Worm (Caenorhabditis elegans): Measurements from ENCODE around the gene unc-104.
A peak's percentile ranks its signal among the peaks of the same experiment; 100 is the strongest.
"Not testable (repeated sequence)": the region's sequence is repeated elsewhere in the genome, so short reads cannot be mapped to it uniquely, and the experiment has no call there.

The unc-104 gene

DNA sequence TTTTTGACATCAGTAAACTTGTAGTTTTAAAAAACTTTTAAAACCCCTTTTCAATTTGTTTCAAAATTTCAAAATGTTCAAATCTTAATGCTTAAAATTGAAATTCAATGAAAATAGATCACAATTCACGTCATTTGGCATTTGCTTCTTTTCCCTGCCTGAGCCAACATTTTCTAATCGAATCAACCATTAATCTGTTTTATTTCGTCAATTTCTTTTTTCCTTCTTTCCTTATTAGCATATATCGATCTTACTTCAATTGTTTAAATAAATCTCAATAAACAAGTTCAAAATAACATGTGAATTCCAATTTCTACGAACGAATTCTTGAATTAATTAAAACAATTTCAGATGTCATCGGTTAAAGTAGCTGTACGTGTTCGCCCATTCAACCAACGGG lies 796 bp downstream of the unc-104 start:
- TF ChIP-seq mep-1 (tag; optimal IDR thresholded peaks at IDR 0.05) (peak; percentile 4), ceh-8 (GFP tag; optimal IDR thresholded peaks at IDR 0.05) (peak; percentile 77), ces-1 (GFP tag; optimal IDR thresholded peaks at IDR 0.05) (no peak), unc-30 (tag; optimal IDR thresholded peaks at IDR 0.05) (no peak), ceh-90 (tag; optimal IDR thresholded peaks at IDR 0.05) (no peak), ceh-63 (GFP tag; optimal IDR thresholded peaks at IDR 0.05) (peak; percentile 61), aly-2 (tag; optimal IDR thresholded peaks at IDR 0.05) (no peak), lin-39 (tag; optimal IDR thresholded peaks at IDR 0.05) (no peak), lin-15B (tag; optimal IDR thresholded peaks at IDR 0.05) (no peak), ceh-82 (tag; optimal IDR thresholded peaks at IDR 0.05) (no peak)

ce11 chrII:7001405-7001804 lies 6.6 kb downstream of the unc-104 start:
- TF ChIP-seq nhr-71 (tag; optimal IDR thresholded peaks at IDR 0.05) (peak; percentile 13), efl-1 (GFP tag; optimal IDR thresholded peaks at IDR 0.05 in 1 of 2) (peak in 1 of 2 experiments; percentile 64), lin-35 (GFP tag; optimal IDR thresholded peaks at IDR 0.05) (peak in 1 of 2 experiments; percentile 23), nhr-19 (GFP tag; conservative IDR thresholded peaks at IDR 0.05) (peak; percentile 31; the same call in 1 of the 2 replicates)
- TF ChIP-seq efl-1 (optimal IDR thresholded peaks at IDR 0.05): not testable (repeated sequence)

DNA sequence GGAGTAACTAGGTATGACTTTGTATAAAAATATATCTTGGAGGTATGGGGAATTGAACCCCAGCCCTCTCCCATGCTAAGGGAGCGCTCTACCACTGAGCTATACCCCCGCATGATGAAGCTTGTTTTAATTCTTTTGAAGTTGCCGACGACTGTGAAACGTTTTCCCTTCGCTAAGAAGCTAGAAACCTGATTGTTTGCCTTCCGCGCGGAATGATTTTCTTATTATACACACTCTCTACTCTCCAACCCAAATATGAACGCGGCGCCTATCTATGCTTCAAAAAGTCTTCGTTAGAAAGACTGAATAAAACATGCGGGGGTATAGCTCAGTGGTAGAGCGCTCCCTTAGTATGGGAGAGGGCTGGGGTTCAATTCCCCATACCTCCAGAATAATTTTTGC lies 8.2 kb downstream of the unc-104 start:
- TF ChIP-seq hpl-2 (GFP tag; optimal IDR thresholded peaks at IDR 0.05) (no peak), nhr-28 (tag; optimal IDR thresholded peaks at IDR 0.05) (no peak), dsc-1 (tag; optimal IDR thresholded peaks at IDR 0.05) (peak; percentile 0)

- TF ChIP-seq ceh-88 (GFP tag; IDR thresholded peaks at IDR 0.05) (no peak), efl-1 (optimal IDR thresholded peaks at IDR 0.05) (no peak), efl-1 (GFP tag; optimal IDR thresholded peaks at IDR 0.05 in 1 of 2) (no peak), vab-15 (tag; optimal IDR thresholded peaks at IDR 0.05) (no peak), hlh-17 (GFP tag; optimal IDR thresholded peaks at IDR 0.05; ENCODE audit: borderline replicate concordance) (no peak), sox-4 (tag; optimal IDR thresholded peaks at IDR 0.05) (no peak), rnt-1 (tag; optimal IDR thresholded peaks at IDR 0.05) (no peak), nhr-11 (tag; optimal IDR thresholded peaks at IDR 0.05) (no peak), egl-13 (tag; optimal IDR thresholded peaks at IDR 0.05) (no peak), pax-3 (tag; optimal IDR thresholded peaks at IDR 0.05) (no peak), zag-1 (tag; optimal IDR thresholded peaks at IDR 0.05) (no peak), ceh-82 (tag; optimal IDR thresholded peaks at IDR 0.05) (no peak)
Measured at ce11 chrII:7012592-7012991, 17.8 kb downstream of the unc-104 start, which contains the start of gene sqv-7. sqv-7 (minus strand) TSS chrII:7012692.

DNA sequence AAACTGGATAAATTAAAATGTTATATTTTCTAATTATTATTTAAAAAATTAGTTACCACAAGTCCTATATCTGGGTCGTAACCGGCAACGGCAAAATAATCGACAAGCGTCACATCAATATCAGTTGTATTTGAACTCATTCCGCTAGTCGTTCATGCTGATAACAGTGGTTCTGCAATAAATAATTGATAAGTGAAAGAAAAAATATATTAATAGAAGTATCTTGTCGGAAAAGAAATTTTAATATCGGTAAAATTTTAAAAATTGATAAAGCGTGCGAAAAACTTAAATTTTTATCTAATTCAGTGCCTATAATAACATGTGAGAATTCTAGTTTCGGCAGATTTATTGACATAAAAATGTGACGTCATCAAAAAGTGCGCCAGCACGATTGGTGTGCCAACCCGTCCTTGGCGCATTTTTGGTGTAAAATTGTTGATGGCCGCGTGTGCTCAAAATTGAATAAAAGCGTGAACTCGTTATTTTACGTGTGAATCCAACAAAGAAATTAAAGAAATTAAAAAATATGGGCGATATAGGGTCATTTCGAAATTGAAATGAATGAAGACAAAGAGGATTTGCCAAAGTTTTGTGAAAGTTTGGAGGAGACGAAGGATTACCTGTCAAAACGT lies 27.7 kb downstream of the unc-104 start, which contains the start of the genes lst-6 and lst-5:
Gene lst-6, minus strand, starts transcription at position 140 of the 632 bp plus-strand sequence.
Gene lst-5, plus strand, starts transcription at position 544 of the 632 bp plus-strand sequence.
- TF ChIP-seq pqm-1 (tag; optimal IDR thresholded peaks at IDR 0.05): no peak
- TF ChIP-seq vab-15 (tag; optimal IDR thresholded peaks at IDR 0.05): no peak
- TF ChIP-seq fkh-8 (tag; optimal IDR thresholded peaks at IDR 0.05): peak; percentile 74
- peak; percentile 60 for TF ChIP-seq mep-1 (tag; optimal IDR thresholded peaks at IDR 0.05)
- TF ChIP-seq grh-1 (GFP tag; IDR thresholded peaks at IDR 0.05): no peak
- TF ChIP-seq zip-4 (GFP tag; optimal IDR thresholded peaks at IDR 0.05): no peak
- peak; percentile 56 for TF ChIP-seq snpc-4 (tag; optimal IDR thresholded peaks at IDR 0.05)
- TF ChIP-seq Y116A8C.19 (tag; optimal IDR thresholded peaks at IDR 0.05; ENCODE audit: borderline replicate concordance): no peak
- peak; percentile 40 for TF ChIP-seq jun-1 (tag; optimal IDR thresholded peaks at IDR 0.05)
- TF ChIP-seq isw-1 (GFP tag; IDR thresholded peaks at IDR 0.05): peak; percentile 58
- TF ChIP-seq swsn-7 (tag; optimal IDR thresholded peaks at IDR 0.05): peak; percentile 74
- TF ChIP-seq C04F5.9 (tag; optimal IDR thresholded peaks at IDR 0.05): peak; percentile 53
- no peak for TF ChIP-seq nhr-12 (tag; optimal IDR thresholded peaks at IDR 0.05)
- peak; percentile 60 for TF ChIP-seq rnt-1 (tag; optimal IDR thresholded peaks at IDR 0.05)
- no peak for TF ChIP-seq nhr-84 (tag; optimal IDR thresholded peaks at IDR 0.05)
- no peak for TF ChIP-seq C34B4.2 (tag; optimal IDR thresholded peaks at IDR 0.05)
- peak; percentile 69 for TF ChIP-seq C16A3.4 (tag; optimal IDR thresholded peaks at IDR 0.05)
- peak; percentile 14 for TF ChIP-seq blmp-1 (tag; optimal IDR thresholded peaks at IDR 0.05)
- TF ChIP-seq fos-1 (tag; optimal IDR thresholded peaks at IDR 0.05): no peak
- peak; percentile 39 for TF ChIP-seq nhr-77 (tag; optimal IDR thresholded peaks at IDR 0.05)
- TF ChIP-seq elt-3 (tag; optimal IDR thresholded peaks at IDR 0.05): no peak
- no peak for TF ChIP-seq ceh-90 (tag; optimal IDR thresholded peaks at IDR 0.05)
- TF ChIP-seq zag-1 (tag; optimal IDR thresholded peaks at IDR 0.05): no peak
- TF ChIP-seq ceh-88 (GFP tag; IDR thresholded peaks at IDR 0.05): peak; percentile 62
- no peak for TF ChIP-seq sox-4 (tag; optimal IDR thresholded peaks at IDR 0.05)
